Fruit fly (Drosophila melanogaster) whole organism, prepupa: Measurements from ENCODE around the gene dnc.

Experiments
- CG1621 ChIP-seq: fragments of 200-800 bp; sonication (Bioruptor generic); optimal IDR thresholded peaks from 3 replicates; lab custom pipeline; 2018; ENCODE audit warnings: missing biosample characterization, mild to moderate bottlenecking, missing genetic modification characterization
- CG31627 ChIP-seq: fragments of 200-800 bp; sonication (Bioruptor generic); optimal IDR thresholded peaks from 3 replicates; lab custom pipeline; 2016; ENCODE audit warnings: missing biosample characterization, missing genetic modification characterization
- CG6854 ChIP-seq: fragments of 200-800 bp; sonication (Bioruptor generic); optimal IDR thresholded peaks from 2 replicates; lab custom pipeline; 2017; ENCODE audit warnings: missing biosample characterization, mild to moderate bottlenecking, missing genetic modification characterization
- OdsH ChIP-seq: fragments of 200-800 bp; sonication (Bioruptor generic); optimal IDR thresholded peaks from 3 replicates; lab custom pipeline; 2016; ENCODE audit warnings: missing biosample characterization, missing genetic modification characterization
- fkh ChIP-seq: fragments of 200-800 bp; sonication (Bioruptor generic); optimal IDR thresholded peaks from 3 replicates; lab custom pipeline; 2017; ENCODE audit warnings: missing biosample characterization, mild to moderate bottlenecking, missing genetic modification characterization, moderate library complexity
- spab ChIP-seq: fragments of 200-800 bp; sonication (Bioruptor generic); optimal IDR thresholded peaks from 2 replicates; lab custom pipeline; 2017; ENCODE audit warnings: missing biosample characterization, mild to moderate bottlenecking, missing genetic modification characterization, missing genetic modification reagents

Gene dnc

dm6 chrX:3389861-3390260 lies 213.6 kb downstream of the dnc start (continued):
- TF ChIP-seq spab (GFP tag; lab: Kevin White, UChicago) = no peak
- TF ChIP-seq CG31627 = peak; percentile 26
- no peak for TF ChIP-seq fkh (GFP tag; lab: Kevin White, UChicago)
- no peak for TF ChIP-seq CG6854
- peak; percentile 18 for TF ChIP-seq OdsH (GFP tag; lab: Kevin White, UChicago)
- TF ChIP-seq CG1621 (tag; lab: Kevin White, UChicago) = no peak
- TF ChIP-seq, all 60 proteins: peak for 26
